Worm (Caenorhabditis elegans) whole organism, young adult: Measurements from ENCODE around the gene F38A5.2.
A peak's percentile ranks its signal among the peaks of the same experiment; 100 is the strongest.

ENCODE experiments used
- B0336.3 ChIP-seq: fragments of 200-800 bp; sonication (Bioruptor generic); IDR thresholded peaks from 2 replicates; pipeline ENCODE4 v1.3.6; 2022; ENCODE audit warnings: missing genetic modification characterization, missing compliant biosample characterization
- C17E4.6 ChIP-seq: fragments of 200-800 bp; sonication (Bioruptor generic); IDR thresholded peaks from 2 replicates; pipeline ENCODE4 v1.3.6; 2022; ENCODE audit warnings: missing genetic modification reagents, missing genetic modification characterization, missing compliant biosample characterization
- F37B4.10 ChIP-seq: fragments of 200-800 bp; sonication (Bioruptor generic); IDR thresholded peaks from 2 replicates; pipeline ENCODE4 v1.3.6; 2022; ENCODE audit warnings: missing genetic modification characterization, missing compliant biosample characterization
- F39B2.1 ChIP-seq: fragments of 200-800 bp; sonication (Bioruptor generic); IDR thresholded peaks from 2 replicates; pipeline ENCODE4 v1.3.6; 2022; ENCODE audit warnings: missing genetic modification reagents, missing genetic modification characterization, missing compliant biosample characterization
- K12H6.12 ChIP-seq: fragments of 200-800 bp; sonication (Bioruptor generic); optimal IDR thresholded peaks from 2 replicates; lab custom pipeline; 2018; ENCODE audit warnings: mild to moderate bottlenecking, missing genetic modification characterization, missing compliant biosample characterization
- Y56A3A.18 ChIP-seq: fragments of 200-800 bp; sonication (Bioruptor generic); IDR thresholded peaks from 2 replicates; pipeline ENCODE4 v1.3.6; 2022; ENCODE audit warnings: missing genetic modification reagents, missing genetic modification characterization, missing compliant biosample characterization
- Y95B8A.8 ChIP-seq: fragments of 200-800 bp; sonication (Bioruptor generic); IDR thresholded peaks from 2 replicates; pipeline ENCODE4 v1.3.6; 2022; ENCODE audit warnings: missing genetic modification reagents, missing genetic modification characterization, missing compliant biosample characterization
- akir-1 ChIP-seq: fragments of 200-800 bp; sonication (Bioruptor generic); optimal IDR thresholded peaks from 2 replicates; lab custom pipeline; 2018; ENCODE audit warnings: mild to moderate bottlenecking, missing genetic modification characterization, moderate library complexity, missing compliant biosample characterization
- athp-1 ChIP-seq: sonication (generic microtip); optimal IDR thresholded peaks from 2 replicates; lab custom pipeline; 2017; ENCODE audit warnings: mild to moderate bottlenecking, missing genetic modification characterization, missing compliant biosample characterization
- attf-5 ChIP-seq: fragments of 200-800 bp; sonication (Bioruptor generic); optimal IDR thresholded peaks from 2 replicates; lab custom pipeline; 2018; ENCODE audit warnings: mild to moderate bottlenecking, missing genetic modification characterization, missing compliant biosample characterization
- cebp-1 ChIP-seq, 2 experiments: fragments of 200-800 bp in 1 of 2; sonication (Bioruptor generic) in 1 of 2; sonication (generic microtip) in 1 of 2; IDR thresholded peaks in 1 of 2; optimal IDR thresholded peaks in 1 of 2; 2 replicates each; pipeline versions ENCODE4 v1.3.6 to Lab custom; 2017 to 2022; ENCODE audit warnings: missing compliant biosample characterization in 2 of 2, missing genetic modification characterization in 2 of 2, mild to moderate bottlenecking in 1 of 2, missing genetic modification reagents in 1 of 2, moderate library complexity in 1 of 2
- ceh-91 ChIP-seq: fragments of 200-800 bp; sonication (Bioruptor generic); IDR thresholded peaks from 2 replicates; pipeline ENCODE4 v1.3.6; 2022; ENCODE audit warnings: missing genetic modification reagents, missing genetic modification characterization, missing compliant biosample characterization
- chd-7 ChIP-seq: sonication (generic microtip); optimal IDR thresholded peaks from 2 replicates; lab custom pipeline; 2016; ENCODE audit warnings: mild to moderate bottlenecking, missing genetic modification characterization, moderate library complexity, missing compliant biosample characterization
- dox-1 ChIP-seq: fragments of 200-800 bp; sonication (Bioruptor generic); IDR thresholded peaks from 2 replicates; pipeline ENCODE4 v1.3.6; 2022; ENCODE audit warnings: missing genetic modification reagents, missing genetic modification characterization, missing compliant biosample characterization
- egrh-3 ChIP-seq: fragments of 200-800 bp; sonication (Bioruptor generic); IDR thresholded peaks from 2 replicates; pipeline ENCODE4 v1.3.6; 2022; ENCODE audit warnings: missing genetic modification reagents, missing genetic modification characterization, missing compliant biosample characterization
- ekl-4 ChIP-seq: fragments of 200-800 bp; sonication (Bioruptor generic); IDR thresholded peaks from 2 replicates; pipeline ENCODE4 v1.3.6; 2022; ENCODE audit warnings: missing genetic modification reagents, missing genetic modification characterization, missing compliant biosample characterization
- hlh-12 ChIP-seq: sonication (generic microtip); optimal IDR thresholded peaks from 2 replicates; lab custom pipeline; 2016; ENCODE audit warnings: missing genetic modification characterization, missing compliant biosample characterization
- hmg-1.2 ChIP-seq: fragments of 200-800 bp; sonication (Bioruptor generic); IDR thresholded peaks from 2 replicates; pipeline ENCODE4 v1.3.6; 2022; ENCODE audit warnings: missing genetic modification reagents, missing genetic modification characterization, missing compliant biosample characterization
- let-607 ChIP-seq, 2 experiments: fragments of 200-800 bp in 1 of 2; sonication (Bioruptor generic) in 1 of 2; sonication (generic microtip) in 1 of 2; optimal IDR thresholded peaks; 2 replicates each; lab custom pipeline; 2016 to 2018; ENCODE audit warnings: mild to moderate bottlenecking in 2 of 2, missing compliant biosample characterization in 2 of 2, missing genetic modification characterization in 2 of 2, moderate library complexity in 2 of 2, missing genotype in 1 of 2
- lin-40 ChIP-seq: sonication (generic microtip); optimal IDR thresholded peaks from 2 replicates; lab custom pipeline; 2016; ENCODE audit warnings: missing genetic modification characterization, mild to moderate bottlenecking, missing compliant biosample characterization, missing genotype, missing genetic modification reagents
- lin-54 ChIP-seq: fragments of 200-800 bp; sonication (Bioruptor generic); optimal IDR thresholded peaks from 2 replicates; lab custom pipeline; 2018; ENCODE audit warnings: mild to moderate bottlenecking, missing genetic modification characterization, missing compliant biosample characterization
- madf-10 ChIP-seq: sonication (generic microtip); optimal IDR thresholded peaks from 2 replicates; lab custom pipeline; 2016; ENCODE audit warnings: mild to moderate bottlenecking, missing genetic modification characterization, missing compliant biosample characterization
- madf-6 ChIP-seq: fragments of 200-800 bp; sonication (Bioruptor generic); IDR thresholded peaks from 2 replicates; pipeline ENCODE4 v1.3.6; 2022; ENCODE audit warnings: missing genetic modification reagents, missing genetic modification characterization, missing compliant biosample characterization
- mcd-1 ChIP-seq: fragments of 200-800 bp; sonication (Bioruptor generic); IDR thresholded peaks from 2 replicates; pipeline ENCODE4 v1.3.6; 2022; ENCODE audit warnings: missing genetic modification reagents, missing genetic modification characterization, missing compliant biosample characterization
- nfya-1 ChIP-seq: sonication (generic microtip); optimal IDR thresholded peaks from 2 replicates; lab custom pipeline; 2017; ENCODE audit warnings: antibody characterized with exemption, missing compliant biosample characterization, missing genetic modification characterization, borderline replicate concordance; ENCODE audit not compliant: insufficient read depth
- nhr-80 ChIP-seq: sonication (generic microtip); optimal IDR thresholded peaks from 2 replicates; lab custom pipeline; 2016; ENCODE audit warnings: missing genetic modification characterization, missing compliant biosample characterization
- pha-4 ChIP-seq: fragments of 150-350 bp; sonication (generic microtip); optimal IDR thresholded peaks from 2 replicates; lab custom pipeline; 2014; ENCODE audit warnings: missing biosample characterization, missing genetic modification reagents, missing genetic modification characterization
- sea-2 ChIP-seq: fragments of 200-800 bp; sonication (Bioruptor generic); IDR thresholded peaks from 2 replicates; pipeline ENCODE4 v1.3.6; 2022; ENCODE audit warnings: missing genetic modification characterization, missing compliant biosample characterization
- snpc-3.4 ChIP-seq: sonication (generic microtip); optimal IDR thresholded peaks from 2 replicates; lab custom pipeline; 2017; ENCODE audit warnings: missing genetic modification characterization, mild to moderate bottlenecking, missing compliant biosample characterization, antibody characterized with exemption, moderate library complexity, missing genotype, missing genetic modification reagents
- somi-1 ChIP-seq: fragments of 200-800 bp; sonication (Bioruptor generic); optimal IDR thresholded peaks from 2 replicates; lab custom pipeline; 2018; ENCODE audit warnings: mild to moderate bottlenecking, missing genetic modification characterization, missing compliant biosample characterization
- tbp1 ChIP-seq: fragments of 200-800 bp; sonication (Bioruptor generic); optimal IDR thresholded peaks from 2 replicates; lab custom pipeline; 2018; ENCODE audit warnings: mild to moderate bottlenecking, missing genetic modification characterization, missing compliant biosample characterization
- unc-130 ChIP-seq: sonication (generic microtip); optimal IDR thresholded peaks from 2 replicates; lab custom pipeline; 2016; ENCODE audit warnings: missing genetic modification reagents, missing genetic modification characterization, missing compliant biosample characterization
- unc-62 ChIP-seq: fragments of 150-350 bp; optimal IDR thresholded peaks from 2 replicates; lab custom pipeline; 2014; ENCODE audit warnings: missing biosample characterization, missing genetic modification reagents, missing genetic modification characterization
- zfh-2 ChIP-seq: fragments of 200-800 bp; sonication (Bioruptor generic); conservative IDR thresholded peaks from 2 replicates; pipeline ENCODE4 v1.3.6; 2022; ENCODE audit warnings: missing genetic modification reagents, missing genetic modification characterization, missing compliant biosample characterization
- ztf-18 ChIP-seq: sonication (generic microtip); optimal IDR thresholded peaks from 2 replicates; lab custom pipeline; 2016; ENCODE audit warnings: missing genotype, mild to moderate bottlenecking, missing genetic modification characterization, missing compliant biosample characterization
- ztf-25 ChIP-seq: fragments of 200-800 bp; sonication (Bioruptor generic); IDR thresholded peaks from 2 replicates; pipeline ENCODE4 v1.3.6; 2022; ENCODE audit warnings: missing genetic modification reagents, missing genetic modification characterization, missing compliant biosample characterization
- ztf-26 ChIP-seq: sonication (generic microtip); optimal IDR thresholded peaks from 2 replicates; lab custom pipeline; 2017; ENCODE audit warnings: missing genetic modification characterization, missing compliant biosample characterization

F38A5.2 gene

DNA sequence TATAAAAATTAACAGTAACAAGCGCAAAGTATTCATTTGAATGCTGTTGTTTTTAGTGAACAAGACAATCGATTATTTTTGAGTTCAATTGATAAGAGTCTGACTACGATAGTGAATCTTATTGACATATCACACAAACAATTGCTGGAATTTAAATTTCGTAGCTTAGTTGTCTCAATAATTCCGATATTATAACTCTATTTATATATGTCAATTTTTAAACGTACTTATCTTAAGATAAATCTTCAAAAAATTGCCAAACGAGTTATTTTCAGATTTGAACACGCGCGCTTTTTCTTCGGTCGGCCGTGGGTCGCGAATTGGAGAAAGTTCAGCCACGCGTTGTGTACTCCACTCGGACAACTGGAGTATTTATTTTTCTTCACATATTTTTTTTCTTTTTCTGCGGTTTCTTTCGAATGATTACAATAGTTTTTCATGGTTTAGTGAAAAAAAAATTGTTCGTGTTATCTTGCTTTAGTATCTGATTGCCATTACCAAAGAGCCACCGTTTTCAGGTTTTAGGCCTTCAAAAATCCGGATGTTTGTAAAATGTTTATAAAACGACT, 46.6 kb upstream of the F38A5.2 start, which contains the start of the genes cest-5.1 and C01B10.9 (continued):
- TF ChIP-seq mcd-1 (GFP tag; lab: Robert Waterston, UW) (no peak), madf-6 (GFP tag; lab: Robert Waterston, UW) (no peak), unc-130 (peak; percentile 87), madf-10 (tag; lab: Kevin White, UChicago) (peak; percentile 0), athp-1 (no peak), lin-54 (GFP tag; lab: Kevin White, UChicago) (peak; percentile 90), K12H6.12 (tag; lab: Kevin White, UChicago) (peak; percentile 48), hlh-12 (tag; lab: Kevin White, UChicago) (no peak), snpc-3.4 (tag; lab: Kevin White, UChicago) (peak; percentile 50), F39B2.1 (GFP tag; lab: Robert Waterston, UW) (0 out of 2 replicates have a peak, but pooled peaks have one; percentile 47), akir-1 (GFP tag; lab: Kevin White, UChicago) (no peak), hmg-1.2 (GFP tag; lab: Robert Waterston, UW) (no peak; the same call in 1 of the 2 replicates), ztf-18 (tag; lab: Kevin White, UChicago) (no peak), attf-5 (GFP tag; lab: Kevin White, UChicago) (no peak), ceh-91 (GFP tag; lab: Robert Waterston, UW) (no peak)

DNA sequence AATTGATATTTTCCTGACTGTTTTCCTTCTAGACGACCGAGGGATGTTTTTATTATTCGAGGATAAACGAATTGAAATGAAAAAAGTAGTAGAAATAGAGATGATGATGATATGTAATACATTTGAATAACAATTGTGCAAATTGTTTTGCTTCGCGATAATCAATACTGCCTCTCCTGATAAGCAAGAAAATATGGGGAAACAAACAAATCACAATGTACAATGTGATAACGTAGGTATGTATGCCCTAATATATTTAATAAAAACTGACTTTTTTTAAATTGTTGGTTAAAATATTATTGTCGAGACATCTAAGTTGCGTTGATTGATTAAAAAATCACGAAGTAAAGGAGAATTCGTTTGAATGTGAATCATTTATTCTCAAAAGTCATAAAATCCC, 42.6 kb upstream of the F38A5.2 start, which contains the start of gene cest-5.2:
cest-5.2 (minus strand) TSS at position 128 of the 400 bp plus-strand sequence.
- TF ChIP-seq let-607 (tag; optimal IDR thresholded peaks at IDR 0.05; lab: Kevin White, UChicago): no peak
- no peak for TF ChIP-seq egrh-3 (GFP tag; lab: Robert Waterston, UW)
- no peak for TF ChIP-seq dox-1
- no peak for TF ChIP-seq zfh-2 (GFP tag; lab: Robert Waterston, UW)
- no peak for TF ChIP-seq Y95B8A.8 (GFP tag; lab: Robert Waterston, UW)
- peak; percentile 19 for TF ChIP-seq nhr-80 (tag; lab: Kevin White, UChicago)
- TF ChIP-seq unc-62 (GFP tag; lab: Kevin White, UChicago): no peak
- no peak for TF ChIP-seq F37B4.10

DNA sequence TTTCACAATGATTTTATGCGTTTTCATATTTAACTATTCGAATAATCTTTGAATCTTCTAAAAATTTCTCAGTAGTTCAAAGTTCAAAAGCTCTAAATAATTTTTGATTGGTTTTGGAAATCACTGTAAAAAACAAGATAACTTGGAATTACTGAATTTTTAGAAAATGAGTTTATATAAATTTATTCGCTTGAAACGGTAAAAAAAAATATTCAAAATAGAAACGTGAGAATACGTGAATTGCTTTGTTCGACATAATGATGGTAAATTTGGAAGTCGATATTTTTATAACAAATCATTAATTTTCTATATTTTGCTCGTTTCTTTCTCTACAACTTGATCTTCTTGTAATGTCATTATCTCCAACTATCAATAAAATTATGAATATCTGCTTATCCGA, 38.2 kb upstream of the F38A5.2 start, which contains the start of gene C01B10.44:
C01B10.44 (plus strand) TSS at position 301 of the 400 bp plus-strand sequence.
- no peak for TF ChIP-seq lin-40 (tag; lab: Kevin White, UChicago)
- no peak for TF ChIP-seq Y56A3A.18
- TF ChIP-seq tbp1 (GFP tag; lab: Kevin White, UChicago): no peak
- TF ChIP-seq C17E4.6 (GFP tag; lab: Robert Waterston, UW): no peak
- TF ChIP-seq nfya-1 (tag; lab: Kevin White, UChicago): no peak
- TF ChIP-seq pha-4 (tag; lab: Kevin White, UChicago): no peak
- no peak for TF ChIP-seq chd-7 (tag; lab: Kevin White, UChicago)
- TF ChIP-seq egrh-3 (GFP tag; lab: Robert Waterston, UW): no peak
- TF ChIP-seq ztf-25: no peak
- no peak for TF ChIP-seq B0336.3 (GFP tag; lab: Robert Waterston, UW)
- no peak for TF ChIP-seq ztf-26 (tag; lab: Kevin White, UChicago)

DNA sequence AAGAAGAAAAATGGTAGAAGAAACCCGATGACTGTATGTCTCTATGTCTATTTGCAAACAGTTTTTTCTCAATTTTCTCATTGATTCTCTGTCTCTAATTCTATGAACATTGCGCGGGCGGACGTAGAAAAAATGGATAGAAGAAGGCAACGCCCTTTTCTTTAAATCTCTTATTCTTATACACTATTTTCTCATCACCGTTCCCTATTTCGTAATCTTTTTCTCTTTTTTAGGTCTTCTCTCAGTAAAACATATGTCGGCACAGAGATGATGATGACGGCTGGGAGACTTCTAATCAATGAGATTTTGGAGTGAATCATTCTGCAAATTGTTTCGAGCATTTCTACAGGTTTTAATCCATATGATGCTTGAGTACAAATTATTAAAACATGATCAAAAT, 36.9 kb upstream of the F38A5.2 start:
- no peak for TF ChIP-seq sea-2 (GFP tag; lab: Robert Waterston, UW)
- peak; percentile 70 for TF ChIP-seq cebp-1 (GFP tag; IDR thresholded peaks at IDR 0.05; lab: Robert Waterston, UW)
- TF ChIP-seq cebp-1 (tag; optimal IDR thresholded peaks at IDR 0.05; lab: Kevin White, UChicago): peak; percentile 89
- no peak for TF ChIP-seq ekl-4
- peak; percentile 4 for TF ChIP-seq somi-1
- TF ChIP-seq hmg-1.2 (GFP tag; lab: Robert Waterston, UW): no peak; the same call in none of the 2 replicates
